Worm (Caenorhabditis elegans) whole organism, L1 larva: ENCODE measurements around the gene chil-14.

Experiments used
- C16A3.4 ChIP-seq: fragments of 150-350 bp; optimal IDR thresholded peaks from 2 replicates; lab custom pipeline; 2014; ENCODE audit warnings: missing biosample characterization, missing genetic modification characterization
- C34B4.2 ChIP-seq: sonication (generic microtip); optimal IDR thresholded peaks from 2 replicates; lab custom pipeline; 2017; ENCODE audit warnings: mild to moderate bottlenecking, missing genetic modification characterization, missing compliant biosample characterization
- Y116A8C.19 ChIP-seq: sonication (generic microtip); optimal IDR thresholded peaks from 2 replicates; lab custom pipeline; 2016; ENCODE audit warnings: missing compliant biosample characterization, missing genetic modification characterization, borderline replicate concordance
- ama-1 ChIP-seq: fragments of 150-350 bp; optimal IDR thresholded peaks from 2 replicates; lab custom pipeline; 2014
- ceh-88 ChIP-seq: fragments of 200-800 bp; sonication (Bioruptor generic); IDR thresholded peaks from 2 replicates; pipeline ENCODE4 v1.3.6; 2022; ENCODE audit warnings: missing genetic modification characterization, missing compliant biosample characterization
- dpl-1 ChIP-seq, 3 experiments: fragments of 150-350 bp in 2 of 3; sonication (generic microtip) in 1 of 3; optimal IDR thresholded peaks; 2 replicates each; lab custom pipeline; 2014 to 2017; ENCODE audit warnings: missing biosample characterization in 3 of 3, missing genetic modification characterization in 3 of 3, missing genetic modification reagents in 3 of 3
- efl-1 ChIP-seq, 4 experiments: fragments of 150-350 bp; optimal IDR thresholded peaks in 3 of 4; peaks in 1 of 4; 1 replicate in 1 of 4; 2 replicates in 3 of 4; lab custom pipeline; 2014; ENCODE audit warnings: missing biosample characterization in 2 of 4, missing genetic modification characterization in 2 of 4, missing genetic modification reagents in 2 of 4
- egl-27 ChIP-seq, 2 experiments: fragments of 150-350 bp in 1 of 2; sonication (generic microtip); optimal IDR thresholded peaks; 3 replicates each; lab custom pipeline; 2017 to 2018; ENCODE audit warnings: missing biosample characterization in 2 of 2, missing genetic modification characterization in 2 of 2, missing genetic modification reagents in 2 of 2
- elt-2 ChIP-seq: sonication (generic microtip); optimal IDR thresholded peaks from 2 replicates; lab custom pipeline; 2016; ENCODE audit warnings: missing genetic modification characterization, mild to moderate bottlenecking, inconsistent platforms, missing compliant biosample characterization, missing genetic modification reagents
- ets-5 ChIP-seq: fragments of 200-800 bp; sonication (Bioruptor generic); IDR thresholded peaks from 2 replicates; pipeline ENCODE4 v1.3.6; 2022; ENCODE audit warnings: missing genetic modification characterization, missing compliant biosample characterization
- fkh-10 ChIP-seq: sonication (generic microtip); optimal IDR thresholded peaks from 2 replicates; lab custom pipeline; 2017; ENCODE audit warnings: missing biosample characterization, missing genetic modification reagents, missing genetic modification characterization
- fkh-4 ChIP-seq: sonication (generic microtip); optimal IDR thresholded peaks from 2 replicates; lab custom pipeline; 2016; ENCODE audit warnings: missing compliant biosample characterization, missing genetic modification characterization, borderline replicate concordance
- fkh-8 ChIP-seq: sonication (generic microtip); optimal IDR thresholded peaks from 2 replicates; lab custom pipeline; 2016; ENCODE audit warnings: mild to moderate bottlenecking, missing genetic modification characterization, missing compliant biosample characterization
- hlh-4 ChIP-seq: sonication (generic microtip); optimal IDR thresholded peaks from 2 replicates; lab custom pipeline; 2016; ENCODE audit warnings: mild to moderate bottlenecking, missing genetic modification characterization, missing compliant biosample characterization
- hpl-2 ChIP-seq: fragments of 150-350 bp; optimal IDR thresholded peaks from 2 replicates; lab custom pipeline; 2014; ENCODE audit warnings: missing biosample characterization, missing genetic modification reagents, missing genetic modification characterization
- jun-1 ChIP-seq: fragments of 150-350 bp; optimal IDR thresholded peaks from 2 replicates; lab custom pipeline; 2014; ENCODE audit warnings: missing biosample characterization, missing genetic modification reagents, missing genetic modification characterization
- lin-13 ChIP-seq: fragments of 150-350 bp; optimal IDR thresholded peaks from 2 replicates; lab custom pipeline; 2014; ENCODE audit warnings: missing biosample characterization, missing genetic modification reagents, missing genetic modification characterization
- lin-14 ChIP-seq: fragments of 200-800 bp; sonication (Bioruptor generic); optimal IDR thresholded peaks from 2 replicates; lab custom pipeline; 2018; ENCODE audit warnings: mild to moderate bottlenecking, missing genetic modification characterization, moderate library complexity, missing compliant biosample characterization
- mab-9 ChIP-seq: fragments of 200-800 bp; sonication (Bioruptor generic); IDR thresholded peaks from 2 replicates; pipeline ENCODE4 v1.3.6; 2022; ENCODE audit warnings: missing genetic modification reagents, missing genetic modification characterization, missing compliant biosample characterization
- mdl-1 ChIP-seq, 2 experiments: fragments of 150-350 bp; optimal IDR thresholded peaks; 2 replicates each; lab custom pipeline; 2014 to 2017; ENCODE audit warnings: missing biosample characterization in 2 of 2, missing genetic modification characterization in 2 of 2, inconsistent platforms in 1 of 2
- mep-1 ChIP-seq: fragments of 150-350 bp; optimal IDR thresholded peaks from 2 replicates; lab custom pipeline; 2014; ENCODE audit warnings: missing biosample characterization, missing genetic modification characterization
- nhr-11 ChIP-seq: fragments of 150-350 bp; optimal IDR thresholded peaks from 2 replicates; lab custom pipeline; 2014; ENCODE audit warnings: missing biosample characterization, missing genetic modification characterization
- nhr-12 ChIP-seq: sonication (generic microtip); optimal IDR thresholded peaks from 2 replicates; lab custom pipeline; 2017; ENCODE audit warnings: missing biosample characterization, missing genetic modification characterization
- nhr-237 ChIP-seq: fragments of 150-350 bp; optimal IDR thresholded peaks from 2 replicates; lab custom pipeline; 2014; ENCODE audit warnings: missing biosample characterization, missing genetic modification characterization
- nhr-47 ChIP-seq: sonication (generic microtip); optimal IDR thresholded peaks from 2 replicates; lab custom pipeline; 2016; ENCODE audit warnings: mild to moderate bottlenecking, missing genetic modification characterization, moderate library complexity, missing compliant biosample characterization
- nhr-76 ChIP-seq: sonication (generic microtip); optimal IDR thresholded peaks from 2 replicates; lab custom pipeline; 2017; ENCODE audit warnings: missing biosample characterization, missing genetic modification characterization
- nhr-77 ChIP-seq: fragments of 150-350 bp; optimal IDR thresholded peaks from 2 replicates; lab custom pipeline; 2014; ENCODE audit warnings: missing biosample characterization, missing genetic modification characterization
- nhr-84 ChIP-seq: sonication (generic microtip); optimal IDR thresholded peaks from 2 replicates; lab custom pipeline; 2017; ENCODE audit warnings: missing biosample characterization, missing genetic modification characterization
- nhr-90 ChIP-seq: sonication (generic microtip); optimal IDR thresholded peaks from 2 replicates; lab custom pipeline; 2016; ENCODE audit warnings: mild to moderate bottlenecking, missing genetic modification characterization, missing compliant biosample characterization; ENCODE audit not compliant: poor library complexity
- pag-3 ChIP-seq: sonication (generic microtip); optimal IDR thresholded peaks from 2 replicates; lab custom pipeline; 2017; ENCODE audit warnings: missing genetic modification characterization, mild to moderate bottlenecking, missing compliant biosample characterization, antibody characterized with exemption, borderline replicate concordance; ENCODE audit not compliant: insufficient read depth
- pax-3 ChIP-seq: fragments of 200-800 bp; sonication (Bioruptor generic); optimal IDR thresholded peaks from 2 replicates; lab custom pipeline; 2018; ENCODE audit warnings: mild to moderate bottlenecking, missing genetic modification characterization, moderate library complexity, missing compliant biosample characterization
- sptf-1 ChIP-seq: fragments of 150-350 bp; optimal IDR thresholded peaks from 2 replicates; lab custom pipeline; 2014; ENCODE audit warnings: missing biosample characterization, missing genetic modification characterization
- sup-37 ChIP-seq: fragments of 200-800 bp; sonication (Bioruptor generic); optimal IDR thresholded peaks from 2 replicates; lab custom pipeline; 2018; ENCODE audit warnings: mild to moderate bottlenecking, missing genetic modification characterization, missing compliant biosample characterization
- unc-30 ChIP-seq: sonication (generic microtip); optimal IDR thresholded peaks from 2 replicates; lab custom pipeline; 2017; ENCODE audit warnings: missing biosample characterization, missing genetic modification characterization
- unc-86 ChIP-seq: sonication (generic microtip); optimal IDR thresholded peaks from 2 replicates; lab custom pipeline; 2016; ENCODE audit warnings: missing genetic modification characterization, missing compliant biosample characterization
- vab-15 ChIP-seq: sonication (generic microtip); optimal IDR thresholded peaks from 2 replicates; lab custom pipeline; 2017; ENCODE audit warnings: missing genotype, mild to moderate bottlenecking, missing genetic modification characterization, missing compliant biosample characterization
- zag-1 ChIP-seq: fragments of 150-350 bp; optimal IDR thresholded peaks from 2 replicates; lab custom pipeline; 2014; ENCODE audit warnings: missing biosample characterization, missing genetic modification characterization
- zip-4 ChIP-seq: fragments of 200-800 bp; sonication (Bioruptor generic); optimal IDR thresholded peaks from 2 replicates; lab custom pipeline; 2018; ENCODE audit warnings: mild to moderate bottlenecking, missing genetic modification characterization, moderate library complexity, missing compliant biosample characterization
- ztf-11 ChIP-seq, 2 experiments: sonication (generic microtip); optimal IDR thresholded peaks; 2 replicates each; lab custom pipeline; 2016 to 2017; ENCODE audit warnings: missing genetic modification characterization in 2 of 2, missing biosample characterization in 1 of 2, missing compliant biosample characterization in 1 of 2

chil-14 gene

ce11 chrV:1416154-1416553 is 38.7 kb upstream of the chil-14 start:
- no peak for TF ChIP-seq dpl-1 (GFP tag; optimal IDR thresholded peaks at IDR 0.05; lab: Kevin White, UChicago)
- TF ChIP-seq nhr-47 (tag; lab: Kevin White, UChicago): no peak
- no peak for TF ChIP-seq zip-4
- no peak for TF ChIP-seq unc-86 (tag; lab: Kevin White, UChicago)
- no peak for TF ChIP-seq nhr-11 (tag; lab: Kevin White, UChicago)
- no peak for TF ChIP-seq nhr-237 (tag; lab: Kevin White, UChicago)
- TF ChIP-seq mdl-1 (tag; optimal IDR thresholded peaks at IDR 0.05; lab: Kevin White, UChicago): no peak
- no peak for TF ChIP-seq vab-15 (tag; lab: Kevin White, UChicago)
- TF ChIP-seq fkh-8 (tag; lab: Kevin White, UChicago): no peak
- TF ChIP-seq lin-13 (GFP tag; lab: Kevin White, UChicago): no peak
- TF ChIP-seq Y116A8C.19 (tag; lab: Kevin White, UChicago): no peak

- TF ChIP-seq lin-13 (GFP tag; lab: Kevin White, UChicago) (no peak), mep-1 (tag; lab: Kevin White, UChicago) (no peak), lin-14 (peak; percentile 78), fkh-10 (peak; percentile 8), C16A3.4 (tag; lab: Kevin White, UChicago) (no peak)
Observed at ce11 chrV:1422269-1422668, 32.6 kb upstream of the chil-14 start.

ce11 chrV:1423338-1423737 is 31.5 kb upstream of the chil-14 start:
- no peak for TF ChIP-seq ets-5 (GFP tag; lab: Robert Waterston, UW)
- TF ChIP-seq jun-1: no peak

DNA sequence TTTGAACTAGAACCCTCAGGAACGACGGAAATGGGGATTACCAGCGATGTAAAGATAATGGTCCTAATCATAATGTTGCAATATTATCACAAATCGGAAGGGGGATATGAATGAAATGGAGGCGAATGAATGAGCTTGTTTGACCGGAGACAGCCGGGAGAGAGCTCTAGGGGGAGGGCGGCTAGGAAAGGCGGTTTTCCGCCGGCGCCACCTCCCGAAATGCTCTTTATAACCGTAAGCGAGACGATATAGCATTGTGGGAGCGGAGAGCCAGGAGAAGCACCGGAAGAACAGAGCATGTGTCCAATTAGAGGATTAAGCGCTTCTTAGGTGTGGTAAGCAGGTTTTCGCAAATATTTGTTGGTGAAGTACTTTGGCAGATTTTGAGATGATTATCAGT is 29.3 kb upstream of the chil-14 start, which contains the start of gene R12A1.3:
Gene R12A1.3 (minus strand): TSS at position 200 of the 400 bp plus-strand sequence.
- TF ChIP-seq egl-27 (tag; optimal IDR thresholded peaks at IDR 0.05; lab: Kevin White, UChicago): no peak
- TF ChIP-seq efl-1 (optimal IDR thresholded peaks at IDR 0.05; lab: Kevin White, UChicago): no peak
- TF ChIP-seq efl-1 (GFP tag; optimal IDR thresholded peaks at IDR 0.05 in 1 of 2; lab: Kevin White, UChicago): peak in 1 of 2 experiments; percentile 60

- TF ChIP-seq fkh-10: no peak
- no peak for TF ChIP-seq nhr-84 (tag; lab: Kevin White, UChicago)
- no peak for TF ChIP-seq C34B4.2
- TF ChIP-seq efl-1 (optimal IDR thresholded peaks at IDR 0.05; lab: Kevin White, UChicago): no peak
- TF ChIP-seq efl-1 (GFP tag; optimal IDR thresholded peaks at IDR 0.05 in 1 of 2; lab: Kevin White, UChicago): no peak
- no peak for TF ChIP-seq hlh-4 (tag; lab: Kevin White, UChicago)
- no peak for TF ChIP-seq vab-15 (tag; lab: Kevin White, UChicago)
Observed at ce11 chrV:1431702-1432187, 23.1 kb upstream of the chil-14 start, which contains the start of gene ges-1. Gene ges-1, minus strand, starts transcription at chrV:1432137.

DNA sequence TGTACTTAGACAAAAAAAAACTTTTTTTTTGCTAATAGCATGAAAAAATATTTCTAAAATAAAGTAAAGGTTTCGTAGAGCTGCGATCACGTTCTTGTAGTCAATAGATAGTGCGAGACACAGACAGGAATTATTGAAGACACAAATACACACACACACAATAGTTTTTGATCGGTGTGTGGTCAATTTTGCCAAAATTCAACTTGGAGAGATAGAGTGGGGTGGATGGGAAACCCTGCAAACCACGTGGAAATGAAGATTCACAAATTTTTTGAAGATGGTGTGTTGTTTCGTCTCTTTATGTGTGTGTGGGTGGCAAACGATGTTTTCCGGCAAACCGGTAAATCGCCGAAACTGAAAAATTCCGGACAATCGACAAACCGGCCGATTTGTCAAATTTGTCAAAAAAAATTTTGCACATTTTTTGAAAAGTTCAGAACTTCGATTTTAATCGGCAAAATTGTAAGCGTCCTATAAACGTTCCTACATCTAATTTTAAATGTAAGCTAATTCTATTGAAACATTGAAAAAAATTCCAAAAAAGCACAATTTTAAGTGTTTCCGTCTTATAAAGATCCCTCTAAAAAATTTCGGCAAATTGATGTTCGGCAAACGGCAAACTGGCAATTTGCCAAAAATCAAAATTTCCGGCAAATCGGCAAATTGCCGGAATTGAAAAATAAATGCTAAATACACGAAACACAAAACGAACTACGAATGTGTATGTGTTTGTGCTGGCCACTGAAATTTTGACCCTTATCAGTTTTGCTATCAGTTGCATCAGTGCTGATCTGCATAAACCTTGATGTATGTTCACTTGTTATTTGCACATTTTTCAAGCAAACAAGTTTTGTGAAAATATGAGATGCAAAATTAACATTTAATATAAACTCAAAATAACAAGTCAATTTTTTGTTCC is 22.1 kb upstream of the chil-14 start:
- TF ChIP-seq lin-13 (GFP tag; lab: Kevin White, UChicago): no peak
- no peak for TF ChIP-seq fkh-10
- no peak for TF ChIP-seq mab-9
- TF ChIP-seq nhr-77 (tag; lab: Kevin White, UChicago): no peak
- TF ChIP-seq nhr-76 (tag; lab: Kevin White, UChicago): no peak
- TF ChIP-seq jun-1: no peak
- no peak for TF ChIP-seq ztf-11 (tag; optimal IDR thresholded peaks at IDR 0.05; lab: Kevin White, UChicago)
- TF ChIP-seq ceh-88 (GFP tag; lab: Robert Waterston, UW): no peak
- no peak for TF ChIP-seq pax-3 (tag; lab: Kevin White, UChicago)
- TF ChIP-seq dpl-1 (GFP tag; optimal IDR thresholded peaks at IDR 0.05; lab: Kevin White, UChicago): peak in 2 of 3 experiments; percentile 19 to 80
- no peak for TF ChIP-seq sup-37 (GFP tag; lab: Kevin White, UChicago)
- TF ChIP-seq nhr-12 (tag; lab: Kevin White, UChicago): no peak
- no peak for TF ChIP-seq fkh-4 (tag; lab: Kevin White, UChicago)
- no peak for TF ChIP-seq pag-3
- no peak for TF ChIP-seq unc-30 (tag; lab: Kevin White, UChicago)
- TF ChIP-seq elt-2 (tag; lab: Kevin White, UChicago): peak; percentile 61
- no peak for TF ChIP-seq nhr-237 (tag; lab: Kevin White, UChicago)
- no peak for TF ChIP-seq sptf-1 (tag; lab: Kevin White, UChicago)
- no peak for TF ChIP-seq zag-1
- no peak for TF ChIP-seq ama-1 (lab: Kevin White, UChicago)
- no peak for TF ChIP-seq nhr-90 (tag; lab: Kevin White, UChicago)
- TF ChIP-seq hpl-2 (GFP tag; lab: Kevin White, UChicago): no peak
